Fruit fly (Drosophila melanogaster) whole organism, adult: ENCODE results near the gene CG32112.

ENCODE experiments used
- CG12768 ChIP-seq: fragments of 200-800 bp; sonication (Bioruptor generic); optimal IDR thresholded peaks from 2 replicates; lab custom pipeline; 2017; ENCODE audit warnings: missing biosample characterization, missing genetic modification characterization, mild to moderate bottlenecking, moderate library complexity, missing genetic modification reagents
- CG33017 ChIP-seq: fragments of 200-800 bp; sonication (Bioruptor generic); optimal IDR thresholded peaks from 2 replicates; lab custom pipeline; 2018; ENCODE audit warnings: missing biosample characterization, mild to moderate bottlenecking, missing genetic modification characterization, moderate library complexity
- CG7045 ChIP-seq: fragments of 200-800 bp; sonication (Bioruptor generic); optimal IDR thresholded peaks from 2 replicates; lab custom pipeline; 2017; ENCODE audit warnings: missing biosample characterization, mild to moderate bottlenecking, missing genetic modification characterization
- CG7101 ChIP-seq: fragments of 200-800 bp; sonication (Bioruptor generic); optimal IDR thresholded peaks from 2 replicates; lab custom pipeline; 2018; ENCODE audit warnings: missing biosample characterization, mild to moderate bottlenecking, missing genetic modification characterization, moderate library complexity
- Clk ChIP-seq: fragments of 200-800 bp; sonication (Bioruptor generic); optimal IDR thresholded peaks from 2 replicates; lab custom pipeline; 2017; ENCODE audit warnings: missing biosample characterization, missing genetic modification characterization
- Crg-1 ChIP-seq: fragments of 200-800 bp; sonication (Bioruptor generic); optimal IDR thresholded peaks from 2 replicates; lab custom pipeline; 2016; ENCODE audit warnings: missing biosample characterization, missing genetic modification characterization
- bab1 ChIP-seq: fragments of 200-800 bp; sonication (Bioruptor generic); optimal IDR thresholded peaks from 3 replicates; lab custom pipeline; 2019; ENCODE audit warnings: missing biosample characterization, mild to moderate bottlenecking, missing genetic modification characterization, moderate library complexity
- kay ChIP-seq: fragments of 200-800 bp; sonication (Bioruptor generic); peaks from one replicate; lab custom pipeline; 2016; ENCODE audit warnings: missing biosample characterization, missing genetic modification characterization, borderline replicate concordance
- ovo ChIP-seq: fragments of 200-800 bp; sonication (Bioruptor generic); optimal IDR thresholded peaks from 2 replicates; lab custom pipeline; 2016; ENCODE audit warnings: missing biosample characterization, missing genetic modification characterization

dm6 chr3L:12697531-12697930, 44.0 kb upstream of the CG32112 start:
- TF ChIP-seq Clk (GFP tag; lab: Kevin White, UChicago): no peak
- TF ChIP-seq bab1 (GFP tag; lab: Kevin White, UChicago): no peak
- no peak for TF ChIP-seq CG7045 (GFP tag; lab: Kevin White, UChicago)
- TF ChIP-seq CG33017: no peak
- no peak for TF ChIP-seq kay (GFP tag; lab: Kevin White, UChicago)
- no peak for TF ChIP-seq ovo (GFP tag; lab: Kevin White, UChicago)
- no peak for TF ChIP-seq CG12768 (GFP tag; lab: Kevin White, UChicago)
- TF ChIP-seq Crg-1: no peak
- TF ChIP-seq CG7101 (tag; lab: Kevin White, UChicago): no peak
